Worm (Caenorhabditis elegans) whole organism, L4 larva: Measurements from ENCODE around the gene zip-3.

Experiments used
- D1046.2 ChIP-seq: fragments of 200-800 bp; sonication (Bioruptor generic); IDR thresholded peaks from 2 replicates; pipeline ENCODE4 v1.3.6; 2022; ENCODE audit warnings: missing genetic modification characterization, missing compliant biosample characterization
- T20F7.1 ChIP-seq: fragments of 200-800 bp; sonication (Bioruptor generic); optimal IDR thresholded peaks from 2 replicates; lab custom pipeline; 2018; ENCODE audit warnings: mild to moderate bottlenecking, missing genetic modification characterization, missing compliant biosample characterization
- T26A8.4 ChIP-seq: fragments of 200-800 bp; sonication (Bioruptor generic); IDR thresholded peaks from 2 replicates; pipeline ENCODE4 v1.3.6; 2022; ENCODE audit warnings: missing genetic modification characterization, missing compliant biosample characterization
- Y105C5A.15 ChIP-seq: fragments of 200-800 bp; sonication (Bioruptor generic); IDR thresholded peaks from 2 replicates; pipeline ENCODE4 v1.3.6; 2022; ENCODE audit warnings: missing genetic modification characterization, missing compliant biosample characterization
- Y48G9A.11 ChIP-seq: fragments of 200-800 bp; sonication (Bioruptor generic); IDR thresholded peaks from 2 replicates; pipeline ENCODE4 v1.3.6; 2022; ENCODE audit warnings: missing genetic modification reagents, missing genetic modification characterization, missing compliant biosample characterization
- Y5F2A.4 ChIP-seq: fragments of 200-800 bp; sonication (Bioruptor generic); optimal IDR thresholded peaks from 2 replicates; lab custom pipeline; 2018; ENCODE audit warnings: mild to moderate bottlenecking, missing genetic modification characterization, missing compliant biosample characterization
- ZK546.5 ChIP-seq, 2 experiments: sonication (generic microtip); optimal IDR thresholded peaks; 2 replicates each; lab custom pipeline; 2017; ENCODE audit warnings: missing biosample characterization in 2 of 2, missing genetic modification characterization in 2 of 2
- attf-4 ChIP-seq: sonication (generic microtip); optimal IDR thresholded peaks from 3 replicates; lab custom pipeline; 2017; ENCODE audit warnings: missing biosample characterization, missing genetic modification characterization
- ceh-62 ChIP-seq: sonication (generic microtip); optimal IDR thresholded peaks from 2 replicates; lab custom pipeline; 2017; ENCODE audit warnings: missing biosample characterization, missing genetic modification characterization
- ces-1 ChIP-seq: fragments of 150-350 bp; sonication (generic microtip); optimal IDR thresholded peaks from 4 replicates; lab custom pipeline; 2014; ENCODE audit warnings: missing biosample characterization, missing genetic modification reagents, missing genetic modification characterization
- cey-2 ChIP-seq: sonication (generic microtip); optimal IDR thresholded peaks from 3 replicates; lab custom pipeline; 2017; ENCODE audit warnings: missing genetic modification characterization, mild to moderate bottlenecking, missing compliant biosample characterization, antibody characterized with exemption, borderline replicate concordance; ENCODE audit not compliant: insufficient read depth
- ctbp-1 ChIP-seq: fragments of 200-800 bp; sonication (Bioruptor generic); IDR thresholded peaks from 2 replicates; pipeline ENCODE4 v1.3.6; 2022; ENCODE audit warnings: missing genetic modification reagents, missing genetic modification characterization, missing compliant biosample characterization
- daf-12 ChIP-seq: fragments of 150-350 bp; optimal IDR thresholded peaks from 2 replicates; lab custom pipeline; 2014; ENCODE audit warnings: missing biosample characterization, missing genetic modification reagents, missing genetic modification characterization
- daf-16 ChIP-seq, 3 experiments: sonication (generic microtip); optimal IDR thresholded peaks; 2 replicates each; lab custom pipeline; 2016 to 2017; ENCODE audit warnings: missing genetic modification characterization in 3 of 3, missing genetic modification reagents in 3 of 3, mild to moderate bottlenecking in 2 of 3, missing compliant biosample characterization in 2 of 3, missing biosample characterization in 1 of 3, moderate library complexity in 1 of 3
- daf-19 ChIP-seq: fragments of 200-800 bp; sonication (Bioruptor generic); conservative IDR thresholded peaks from 2 replicates; pipeline ENCODE4 v1.3.6; 2022; ENCODE audit warnings: missing genetic modification characterization, missing compliant biosample characterization
- dmd-6 ChIP-seq: fragments of 200-800 bp; sonication (Bioruptor generic); IDR thresholded peaks from 2 replicates; pipeline ENCODE4 v1.3.6; 2022; ENCODE audit warnings: missing genetic modification reagents, missing genetic modification characterization, missing compliant biosample characterization
- dve-1 ChIP-seq: sonication (generic microtip); optimal IDR thresholded peaks from 2 replicates; lab custom pipeline; 2017; ENCODE audit warnings: antibody characterized with exemption, mild to moderate bottlenecking, missing genetic modification characterization, missing compliant biosample characterization; ENCODE audit not compliant: insufficient read depth
- fos-1 ChIP-seq: fragments of 150-350 bp; optimal IDR thresholded peaks from 2 replicates; lab custom pipeline; 2014; ENCODE audit warnings: missing biosample characterization, missing genetic modification characterization
- hlh-11 ChIP-seq: fragments of 200-800 bp; sonication (Bioruptor generic); optimal IDR thresholded peaks from 2 replicates; lab custom pipeline; 2018; ENCODE audit warnings: mild to moderate bottlenecking, missing genetic modification characterization, missing compliant biosample characterization
- hlh-30 ChIP-seq: sonication (generic microtip); optimal IDR thresholded peaks from 2 replicates; lab custom pipeline; 2017; ENCODE audit warnings: antibody characterized with exemption, mild to moderate bottlenecking, missing genetic modification characterization, missing compliant biosample characterization; ENCODE audit not compliant: insufficient read depth
- lin-38 ChIP-seq: fragments of 200-800 bp; sonication (Bioruptor generic); IDR thresholded peaks from 2 replicates; pipeline ENCODE4 v1.3.6; 2022; ENCODE audit warnings: missing genetic modification reagents, missing genetic modification characterization, missing compliant biosample characterization
- lir-3 ChIP-seq: sonication (generic microtip); optimal IDR thresholded peaks from 2 replicates; lab custom pipeline; 2016; ENCODE audit warnings: mild to moderate bottlenecking, missing genetic modification characterization, missing compliant biosample characterization
- lsy-2 ChIP-seq, 2 experiments: fragments of 150-350 bp in 1 of 2; sonication (generic microtip) in 1 of 2; optimal IDR thresholded peaks; 2 replicates each; lab custom pipeline; 2014 to 2017; ENCODE audit warnings: missing biosample characterization in 2 of 2, missing genetic modification characterization in 2 of 2
- madf-5 ChIP-seq, 2 experiments: fragments of 200-800 bp; sonication (Bioruptor generic); IDR thresholded peaks; 2 replicates each; pipeline ENCODE4 v1.3.6; 2022; ENCODE audit warnings: missing compliant biosample characterization in 2 of 2, missing genetic modification characterization in 2 of 2
- mep-1 ChIP-seq: fragments of 150-350 bp; sonication (generic microtip); optimal IDR thresholded peaks from 3 replicates; lab custom pipeline; 2014; ENCODE audit warnings: missing biosample characterization, missing genetic modification characterization
- nhr-102 ChIP-seq: sonication (generic microtip); optimal IDR thresholded peaks from 2 replicates; lab custom pipeline; 2016; ENCODE audit warnings: mild to moderate bottlenecking, missing genetic modification characterization, moderate library complexity, missing compliant biosample characterization
- nhr-11 ChIP-seq: fragments of 150-350 bp; optimal IDR thresholded peaks from 2 replicates; lab custom pipeline; 2014; ENCODE audit warnings: missing biosample characterization, missing genetic modification characterization
- nhr-111 ChIP-seq: fragments of 200-800 bp; sonication (Bioruptor generic); optimal IDR thresholded peaks from 2 replicates; lab custom pipeline; 2018; ENCODE audit warnings: mild to moderate bottlenecking, missing genetic modification characterization, missing compliant biosample characterization
- nhr-237 ChIP-seq: sonication (generic microtip); optimal IDR thresholded peaks from 2 replicates; lab custom pipeline; 2017; ENCODE audit warnings: missing biosample characterization, missing genetic modification characterization
- nhr-28 ChIP-seq: fragments of 150-350 bp; optimal IDR thresholded peaks from 2 replicates; lab custom pipeline; 2014; ENCODE audit warnings: missing biosample characterization, missing genetic modification characterization
- nhr-41 ChIP-seq: fragments of 200-800 bp; sonication (Bioruptor generic); IDR thresholded peaks from 2 replicates; pipeline ENCODE4 v1.3.6; 2022; ENCODE audit warnings: missing genetic modification reagents, missing genetic modification characterization, missing compliant biosample characterization
- nhr-42 ChIP-seq: fragments of 200-800 bp; sonication (Bioruptor generic); IDR thresholded peaks from 2 replicates; pipeline ENCODE4 v1.3.6; 2022; ENCODE audit warnings: missing genetic modification characterization, missing compliant biosample characterization
- nhr-6 ChIP-seq: fragments of 150-350 bp; optimal IDR thresholded peaks from 2 replicates; lab custom pipeline; 2014; ENCODE audit warnings: missing biosample characterization, missing genetic modification characterization
- nhr-77 ChIP-seq: fragments of 150-350 bp; optimal IDR thresholded peaks from 2 replicates; lab custom pipeline; 2014; ENCODE audit warnings: missing biosample characterization, missing genetic modification characterization
- php-3 ChIP-seq: fragments of 200-800 bp; sonication (Bioruptor generic); IDR thresholded peaks from 2 replicates; pipeline ENCODE4 v1.3.6; 2022; ENCODE audit warnings: missing genetic modification reagents, missing genetic modification characterization, missing compliant biosample characterization
- saeg-2 ChIP-seq: fragments of 200-800 bp; sonication (Bioruptor generic); IDR thresholded peaks from 2 replicates; pipeline ENCODE4 v1.3.6; 2022; ENCODE audit warnings: missing genetic modification reagents, missing genetic modification characterization, missing compliant biosample characterization
- skn-1 ChIP-seq: fragments of 150-350 bp; optimal IDR thresholded peaks from 2 replicates; lab custom pipeline; 2014; ENCODE audit warnings: missing biosample characterization, missing genetic modification characterization
- spr-3 ChIP-seq: fragments of 200-800 bp; sonication (Bioruptor generic); optimal IDR thresholded peaks from 2 replicates; lab custom pipeline; 2018; ENCODE audit warnings: mild to moderate bottlenecking, missing genetic modification characterization, missing compliant biosample characterization
- tag-97 ChIP-seq: fragments of 200-800 bp; sonication (Bioruptor generic); IDR thresholded peaks from 2 replicates; pipeline ENCODE4 v1.3.6; 2022; ENCODE audit warnings: missing genetic modification characterization, missing compliant biosample characterization
- unc-130 ChIP-seq: sonication (generic microtip); optimal IDR thresholded peaks from 2 replicates; lab custom pipeline; 2016; ENCODE audit warnings: missing genetic modification reagents, missing genetic modification characterization, missing compliant biosample characterization
- unc-39 ChIP-seq: sonication (generic microtip); optimal IDR thresholded peaks from 2 replicates; lab custom pipeline; 2017; ENCODE audit warnings: missing biosample characterization, missing genetic modification characterization
- zfp-2 ChIP-seq: sonication (generic microtip); optimal IDR thresholded peaks from 2 replicates; lab custom pipeline; 2016; ENCODE audit warnings: mild to moderate bottlenecking, missing genetic modification characterization, missing compliant biosample characterization
- zip-11 ChIP-seq: fragments of 200-800 bp; sonication (Bioruptor generic); IDR thresholded peaks from 2 replicates; pipeline ENCODE4 v1.3.6; 2022; ENCODE audit warnings: missing genetic modification characterization, missing compliant biosample characterization
- zip-2 ChIP-seq: fragments of 150-350 bp; optimal IDR thresholded peaks from 2 replicates; lab custom pipeline; 2014; ENCODE audit warnings: missing biosample characterization, missing genetic modification characterization

Gene zip-3

DNA sequence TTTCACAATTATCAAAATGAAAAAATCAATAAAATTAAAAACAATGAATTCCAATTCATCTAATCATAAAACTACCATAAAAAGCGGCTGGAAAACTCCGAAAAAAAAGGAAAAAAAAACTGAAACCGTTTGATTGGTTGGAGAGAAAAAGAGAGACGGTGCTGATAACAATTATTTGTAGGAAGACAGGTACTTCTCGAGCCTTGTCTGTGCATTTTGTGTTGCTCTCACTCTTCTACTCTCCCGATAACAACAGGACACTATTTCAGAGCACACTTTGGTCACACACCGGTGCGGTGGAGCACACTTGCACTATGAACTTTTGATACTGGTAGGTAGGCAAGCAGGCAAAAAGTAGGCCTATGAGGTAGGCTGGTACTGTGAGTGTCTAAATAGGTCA lies 728 bp downstream of the zip-3 start (continued):
- TF ChIP-seq mep-1 (tag; lab: Kevin White, UChicago) (peak; percentile 29), nhr-41 (no peak), nhr-111 (GFP tag; lab: Kevin White, UChicago) (no peak), nhr-11 (tag; lab: Kevin White, UChicago) (no peak), saeg-2 (GFP tag; lab: Robert Waterston, UW) (peak; percentile 72; the same call in 1 of the 2 replicates), ctbp-1 (GFP tag; lab: Robert Waterston, UW) (no peak), Y105C5A.15 (GFP tag; lab: Robert Waterston, UW) (no peak), nhr-102 (peak; percentile 90), Y5F2A.4 (no peak), lsy-2 (tag; optimal IDR thresholded peaks at IDR 0.05; lab: Kevin White, UChicago) (peak in 1 of 2 experiments; percentile 48), nhr-237 (tag; lab: Kevin White, UChicago) (no peak), daf-12 (no peak), tag-97 (GFP tag; lab: Robert Waterston, UW) (no peak), ces-1 (no peak), php-3 (peak; percentile 86), nhr-6 (no peak), lir-3 (tag; lab: Kevin White, UChicago) (no peak), Y48G9A.11 (GFP tag; lab: Robert Waterston, UW) (no peak), cey-2 (tag; lab: Kevin White, UChicago) (no peak), attf-4 (no peak), zfp-2 (tag; lab: Kevin White, UChicago) (no peak), skn-1 (tag; lab: Kevin White, UChicago) (no peak), fos-1 (no peak), nhr-77 (tag; lab: Kevin White, UChicago) (peak; percentile 99), ceh-62 (tag; lab: Kevin White, UChicago) (no peak), zip-2 (tag; lab: Kevin White, UChicago) (no peak), nhr-42 (GFP tag; lab: Robert Waterston, UW) (peak; percentile 51; the same call in 1 of the 2 replicates), spr-3 (GFP tag; lab: Kevin White, UChicago) (no peak), T26A8.4 (GFP tag; lab: Robert Waterston, UW) (no peak), unc-39 (no peak), nhr-28 (tag; lab: Kevin White, UChicago) (peak; percentile 99), daf-19 (GFP tag; lab: Robert Waterston, UW) (no peak), dve-1 (tag; lab: Kevin White, UChicago) (peak; percentile 76), hlh-30 (tag; lab: Kevin White, UChicago) (peak; percentile 50), T20F7.1 (GFP tag; lab: Kevin White, UChicago) (no peak), ZK546.5 (tag; optimal IDR thresholded peaks at IDR 0.05; lab: Kevin White, UChicago) (no peak), zip-11 (no peak), lin-38 (GFP tag; lab: Robert Waterston, UW) (peak; percentile 69)

DNA sequence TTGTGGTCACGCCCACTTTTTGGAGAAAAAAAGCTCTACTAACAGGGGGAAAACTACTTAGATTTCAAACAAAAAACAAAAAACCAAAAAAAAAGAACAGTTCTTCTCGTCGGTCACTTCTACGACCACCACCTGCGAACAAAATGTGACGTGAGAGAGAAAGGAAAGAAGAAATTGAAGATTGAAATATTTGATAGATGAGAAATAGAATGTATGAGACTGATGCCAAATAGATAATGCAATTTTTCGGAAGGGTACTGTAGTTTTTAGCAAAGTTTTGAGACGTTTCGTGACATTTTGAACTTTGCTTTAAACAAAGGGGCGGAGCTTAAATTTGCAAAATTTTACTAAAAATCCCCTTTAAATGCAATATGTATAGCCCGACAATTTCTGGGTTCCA lies 2.3 kb downstream of the zip-3 start:
- TF ChIP-seq unc-130 (GFP tag; lab: Kevin White, UChicago): no peak
- no peak for TF ChIP-seq nhr-41
- TF ChIP-seq lir-3 (tag; lab: Kevin White, UChicago): no peak
- no peak for TF ChIP-seq zip-2 (tag; lab: Kevin White, UChicago)
- peak; percentile 37 for TF ChIP-seq nhr-28 (tag; lab: Kevin White, UChicago)
- TF ChIP-seq mep-1 (tag; lab: Kevin White, UChicago): peak; percentile 3
- no peak for TF ChIP-seq daf-16 (GFP tag; optimal IDR thresholded peaks at IDR 0.05; lab: Kevin White, UChicago)
- peak; percentile 9 for TF ChIP-seq daf-16 (tag; optimal IDR thresholded peaks at IDR 0.05; lab: Kevin White, UChicago)
- peak; percentile 46 for TF ChIP-seq nhr-77 (tag; lab: Kevin White, UChicago)
- TF ChIP-seq dve-1 (tag; lab: Kevin White, UChicago): peak; percentile 4
- TF ChIP-seq D1046.2 (GFP tag; lab: Robert Waterston, UW): no peak
- TF ChIP-seq dmd-6 (GFP tag; lab: Robert Waterston, UW): peak; percentile 22; the same call in 1 of the 2 replicates
- peak; percentile 29 for TF ChIP-seq hlh-11 (tag; lab: Kevin White, UChicago)
- no peak for TF ChIP-seq madf-5 (GFP tag; IDR thresholded peaks at IDR 0.05; lab: Robert Waterston, UW)
- TF ChIP-seq lsy-2 (tag; optimal IDR thresholded peaks at IDR 0.05; lab: Kevin White, UChicago): peak in 1 of 2 experiments; percentile 73
- peak; percentile 29 for TF ChIP-seq hlh-30 (tag; lab: Kevin White, UChicago)
